Worm (Caenorhabditis elegans): ENCODE measurements around the gene eng-1.
A peak's percentile ranks its signal among the peaks of the same experiment; 100 is the strongest.

Gene eng-1

ce11 chrIII:5842920-5843319, 25.4 kb downstream of the eng-1 start:
- TF ChIP-seq mec-3 (tag; optimal IDR thresholded peaks at IDR 0.05; ENCODE audit: borderline replicate concordance), result no peak
- 0 out of 2 replicates have a peak, but pooled peaks have one; percentile 39 for TF ChIP-seq ceh-45 (GFP tag; IDR thresholded peaks at IDR 0.05)
- TF ChIP-seq ets-4 (tag; optimal IDR thresholded peaks at IDR 0.05), result peak; percentile 53
- TF ChIP-seq hlh-13 (GFP tag; optimal IDR thresholded peaks at IDR 0.05), result no peak
- peak; percentile 27 for TF ChIP-seq ceh-31 (tag; optimal IDR thresholded peaks at IDR 0.05)

DNA sequence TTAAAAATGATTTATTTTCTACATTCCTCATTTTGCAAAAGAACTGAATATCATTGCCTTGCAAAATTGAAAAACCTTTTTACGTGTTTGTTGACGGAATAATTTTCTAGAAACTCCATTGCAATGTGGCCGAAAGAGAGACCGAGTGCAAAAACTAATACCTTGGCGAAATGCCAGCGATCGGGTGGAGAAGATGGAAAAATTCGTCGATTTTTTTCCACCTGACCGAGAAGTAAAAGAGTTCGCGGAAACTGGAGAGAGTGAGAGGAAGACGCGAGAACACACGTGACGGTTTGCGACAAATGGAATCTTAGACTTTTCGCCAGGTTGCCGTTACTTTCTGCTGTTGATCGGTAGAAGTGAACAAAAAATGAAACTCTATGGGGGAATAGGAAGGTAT, 26.6 kb downstream of the eng-1 start:
- TF ChIP-seq syd-9 (tag; optimal IDR thresholded peaks at IDR 0.05), result no peak
- peak; percentile 51 for TF ChIP-seq hlh-30 (tag; optimal IDR thresholded peaks at IDR 0.05; ENCODE audit: insufficient read depth)
- no peak for TF ChIP-seq ceh-34 (tag; optimal IDR thresholded peaks at IDR 0.05)

DNA sequence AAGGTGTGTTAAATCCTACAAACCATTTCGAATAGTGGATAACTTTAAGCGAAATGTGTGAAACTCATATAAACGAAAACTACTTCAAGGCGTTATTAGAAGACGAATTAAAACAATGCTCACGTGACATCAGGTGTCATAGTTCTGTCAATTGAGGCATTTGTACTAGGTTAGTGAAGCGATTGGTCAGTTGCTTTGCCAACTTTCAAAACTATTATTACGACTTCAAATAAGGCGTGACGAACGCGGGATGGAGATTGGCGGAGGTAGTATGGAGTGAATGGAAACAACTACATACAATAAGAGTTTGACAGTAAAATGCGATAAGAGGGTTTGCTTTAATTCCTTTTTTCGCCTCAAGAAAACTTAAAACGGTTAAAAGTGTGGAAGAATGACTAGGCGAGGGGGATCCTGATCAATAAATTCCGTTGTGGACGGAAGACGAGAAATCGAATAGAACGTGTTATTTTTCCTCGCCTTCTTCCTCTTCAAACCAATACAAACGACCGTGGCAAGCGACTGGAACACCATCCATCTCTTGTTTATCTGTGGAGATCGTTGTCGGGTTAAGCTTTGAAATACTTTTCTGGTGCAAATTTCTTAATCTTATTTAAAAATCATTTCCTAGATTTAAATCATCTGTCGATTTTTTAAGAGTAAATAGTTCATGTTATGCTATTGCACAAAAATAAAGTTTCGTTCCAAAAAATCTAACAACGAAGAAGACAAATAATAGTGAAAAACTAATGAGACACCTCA, 27.3 kb downstream of the eng-1 start:
- TF ChIP-seq zip-5 (tag; optimal IDR thresholded peaks at IDR 0.05), result no peak
- TF ChIP-seq ceh-18 (tag; optimal IDR thresholded peaks at IDR 0.05), result no peak
- no peak for TF ChIP-seq ref-2 (tag; optimal IDR thresholded peaks at IDR 0.05)
- TF ChIP-seq nfya-1 (tag; optimal IDR thresholded peaks at IDR 0.05), result no peak
- no peak for TF ChIP-seq tbx-7 (tag; optimal IDR thresholded peaks at IDR 0.05)
- TF ChIP-seq dve-1 (tag; optimal IDR thresholded peaks at IDR 0.05), result no peak
- no peak for TF ChIP-seq nhr-232 (tag; optimal IDR thresholded peaks at IDR 0.05)
- no peak for TF ChIP-seq pqm-1 (tag; optimal IDR thresholded peaks at IDR 0.05)
- TF ChIP-seq ceh-14 (tag; optimal IDR thresholded peaks at IDR 0.05), result no peak
- no peak for TF ChIP-seq eyg-1 (tag; optimal IDR thresholded peaks at IDR 0.05)
- no peak for TF ChIP-seq sdc-2 (tag; optimal IDR thresholded peaks at IDR 0.05)
- TF ChIP-seq ceh-19 (GFP tag; optimal IDR thresholded peaks at IDR 0.05), result no peak
- no peak for TF ChIP-seq elt-4 (tag; optimal IDR thresholded peaks at IDR 0.05)
- no peak for TF ChIP-seq K02D7.2 (tag; optimal IDR thresholded peaks at IDR 0.05)
- TF ChIP-seq F13H6.1 (tag; optimal IDR thresholded peaks at IDR 0.05), result no peak

- peak; percentile 0 for TF ChIP-seq sdc-2 (tag; optimal IDR thresholded peaks at IDR 0.05)
- no peak for TF ChIP-seq hlh-8 (tag; optimal IDR thresholded peaks at IDR 0.05)
These were observed 28.0 kb downstream of the eng-1 start for ce11 chrIII:5840277-5840676.

DNA sequence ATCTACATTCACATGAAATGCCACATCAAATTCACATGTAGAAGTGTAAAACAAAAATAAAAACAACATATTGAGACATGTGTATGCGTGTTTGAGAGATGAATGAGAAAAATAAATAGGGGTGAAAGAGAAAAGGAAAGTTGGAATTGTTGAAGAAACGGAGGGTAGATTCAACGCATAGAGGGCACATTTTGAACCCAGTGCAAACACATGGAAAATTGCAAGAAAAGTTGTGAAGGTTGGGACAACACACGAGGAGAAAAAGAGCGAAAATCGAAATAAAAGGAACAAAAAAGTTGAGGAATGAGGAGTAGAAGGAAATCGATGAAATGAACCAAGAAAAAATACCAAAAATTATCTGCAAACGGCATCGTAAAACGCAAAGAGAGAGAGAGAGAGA, 28.7 kb downstream of the eng-1 start:
- TF ChIP-seq sox-4 (tag; optimal IDR thresholded peaks at IDR 0.05), result no peak
- no peak for TF ChIP-seq hlh-8 (tag; optimal IDR thresholded peaks at IDR 0.05)
- no peak for TF ChIP-seq pag-3 (tag; optimal IDR thresholded peaks at IDR 0.05; ENCODE audit: borderline replicate concordance)
- TF ChIP-seq fax-1 (tag; optimal IDR thresholded peaks at IDR 0.05), result no peak
- no peak for TF ChIP-seq ceh-9 (tag; optimal IDR thresholded peaks at IDR 0.05)
- no peak for TF ChIP-seq syd-9 (tag; optimal IDR thresholded peaks at IDR 0.05)
- no peak for TF ChIP-seq ceh-31 (tag; optimal IDR thresholded peaks at IDR 0.05)
- TF ChIP-seq nhr-11 (tag; optimal IDR thresholded peaks at IDR 0.05), result no peak

- TF ChIP-seq lin-11 (tag; optimal IDR thresholded peaks at IDR 0.05), result no peak
- TF ChIP-seq elt-2 (tag; optimal IDR thresholded peaks at IDR 0.05), result peak; percentile 23
These were observed 29.2 kb downstream of the eng-1 start for ce11 chrIII:5839147-5839546.

Data from whole organism, late embryonic.